Fruit fly (Drosophila melanogaster): ENCODE measurements around the gene gzl.

The gzl gene

DNA sequence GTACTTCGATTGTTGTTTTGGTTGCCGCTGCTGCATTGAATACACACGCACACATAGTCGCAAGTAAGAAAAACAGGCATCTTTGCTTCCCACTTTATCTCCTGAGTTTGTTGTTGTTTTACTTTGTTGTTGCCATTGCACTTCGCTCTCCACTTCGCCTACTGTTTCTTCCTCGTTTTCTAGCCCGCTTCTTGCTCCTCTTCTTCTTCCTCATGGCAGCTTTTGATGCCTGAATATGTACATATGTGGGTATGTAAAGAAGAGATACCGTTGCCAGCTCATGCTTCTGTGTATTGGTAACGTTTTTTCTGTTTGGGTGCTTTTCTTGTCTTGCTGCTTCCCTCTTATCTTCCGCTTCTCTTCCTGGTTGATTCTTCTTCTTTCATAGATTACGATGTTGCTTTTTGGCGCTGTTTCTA is 26.4 kb downstream of the gzl start (continued):
- no peak for TF ChIP-seq gsb (GFP tag; IDR thresholded peaks at IDR 0.05)
- no peak for TF ChIP-seq CG12155 (GFP tag; optimal IDR thresholded peaks at IDR 0.05)
- TF ChIP-seq HmgD (GFP tag; optimal IDR thresholded peaks at IDR 0.05): no peak
- TF ChIP-seq cg (GFP tag; optimal IDR thresholded peaks at IDR 0.05): peak; percentile 66
- TF ChIP-seq ro (GFP tag; IDR thresholded peaks at IDR 0.05): no peak
- TF ChIP-seq rib (GFP tag; IDR thresholded peaks at IDR 0.05): no peak
- TF ChIP-seq dysf (GFP tag; IDR thresholded peaks at IDR 0.05): no peak
- TF ChIP-seq CG11723 (GFP tag; optimal IDR thresholded peaks at IDR 0.05): no peak
- TF ChIP-seq ap (GFP tag; IDR thresholded peaks at IDR 0.05): no peak
- no peak for TF ChIP-seq fd3F (GFP tag; optimal IDR thresholded peaks at IDR 0.05)
- no peak for TF ChIP-seq ken (GFP tag; IDR thresholded peaks at IDR 0.05)
- TF ChIP-seq ci (GFP tag; IDR thresholded peaks at IDR 0.05): peak; percentile 55; the same call in 1 of the 3 replicates
- peak; percentile 55 for TF ChIP-seq CG10431 (GFP tag; optimal IDR thresholded peaks at IDR 0.05)
- no peak for TF ChIP-seq tgo (GFP tag; IDR thresholded peaks at IDR 0.05)
- no peak for TF ChIP-seq nmo (GFP tag; optimal IDR thresholded peaks at IDR 0.05)
- no peak for TF ChIP-seq CG31388 (GFP tag; optimal IDR thresholded peaks at IDR 0.05)
- TF ChIP-seq Taf1 (GFP tag; IDR thresholded peaks at IDR 0.05): no peak
- no peak for TF ChIP-seq CG10321 (GFP tag; IDR thresholded peaks at IDR 0.05)
- no peak for TF ChIP-seq Xbp1 (GFP tag; optimal IDR thresholded peaks at IDR 0.05)
- no peak for TF ChIP-seq CG8765 (GFP tag; IDR thresholded peaks at IDR 0.05)
- no peak for TF ChIP-seq CG3847 (GFP tag; IDR thresholded peaks at IDR 0.05)
- no peak for TF ChIP-seq CG7987 (GFP tag; optimal IDR thresholded peaks at IDR 0.05)
- TF ChIP-seq NC2β (GFP tag; optimal IDR thresholded peaks at IDR 0.05): no peak
- TF ChIP-seq CG7928 (GFP tag; optimal IDR thresholded peaks at IDR 0.05): no peak
- peak; percentile 16; the same call in 1 of the 2 replicates for TF ChIP-seq sob (GFP tag; IDR thresholded peaks at IDR 0.05)
- TF ChIP-seq Stat92E (GFP tag; optimal IDR thresholded peaks at IDR 0.05): no peak
- TF ChIP-seq ERR (GFP tag; optimal IDR thresholded peaks at IDR 0.05): no peak
- TF ChIP-seq Optix (GFP tag; IDR thresholded peaks at IDR 0.05): no peak
- TF ChIP-seq Trl (optimal IDR thresholded peaks at IDR 0.05): no peak
- no peak for TF ChIP-seq Trl (GFP tag; optimal IDR thresholded peaks at IDR 0.05)
- TF ChIP-seq slou (GFP tag; optimal IDR thresholded peaks at IDR 0.05): no peak
- TF ChIP-seq row (GFP tag; IDR thresholded peaks at IDR 0.05): no peak
- TF ChIP-seq Awh (GFP tag; IDR thresholded peaks at IDR 0.05): no peak
- no peak for TF ChIP-seq CG32772 (GFP tag; IDR thresholded peaks at IDR 0.05)
- no peak for TF ChIP-seq Doc2 (GFP tag; IDR thresholded peaks at IDR 0.05)
- no peak for TF ChIP-seq pho (GFP tag; optimal IDR thresholded peaks at IDR 0.05)
- no peak for TF ChIP-seq kay (GFP tag; optimal IDR thresholded peaks at IDR 0.05)
- TF ChIP-seq CG6813 (GFP tag; optimal IDR thresholded peaks at IDR 0.05): peak; percentile 38
- no peak for TF ChIP-seq HLH4C (GFP tag; IDR thresholded peaks at IDR 0.05; ENCODE audit: partially characterized antibody)
- TF ChIP-seq ab (GFP tag; optimal IDR thresholded peaks at IDR 0.05): no peak
- TF ChIP-seq sqz (GFP tag; optimal IDR thresholded peaks at IDR 0.05): peak; percentile 54
- TF ChIP-seq z (GFP tag; IDR thresholded peaks at IDR 0.05): 0 out of 3 replicates have a peak, but pooled peaks have one; percentile 27
- TF ChIP-seq pb (GFP tag; optimal IDR thresholded peaks at IDR 0.05): no peak
- peak; percentile 16 for TF ChIP-seq CG12219 (GFP tag; optimal IDR thresholded peaks at IDR 0.05)
- TF ChIP-seq CG13424 (tag; optimal IDR thresholded peaks at IDR 0.05): peak; percentile 9
- TF ChIP-seq amos (GFP tag; IDR thresholded peaks at IDR 0.05; ENCODE audit: partially characterized antibody): no peak
- TF ChIP-seq ttk (GFP tag; IDR thresholded peaks at IDR 0.05): no peak
- TF ChIP-seq wek (GFP tag; optimal IDR thresholded peaks at IDR 0.05): no peak
- no peak for TF ChIP-seq CG2889 (GFP tag; IDR thresholded peaks at IDR 0.05)
- TF ChIP-seq CG9727 (GFP tag; optimal IDR thresholded peaks at IDR 0.05): no peak
- TF ChIP-seq pzg (GFP tag; optimal IDR thresholded peaks at IDR 0.05): no peak
- no peak for TF ChIP-seq crc (GFP tag; optimal IDR thresholded peaks at IDR 0.05)
- peak; percentile 66; the same call in 1 of the 3 replicates for TF ChIP-seq CG2199 (GFP tag; IDR thresholded peaks at IDR 0.05)
